Worm (Caenorhabditis elegans) whole organism, L1 larva: ENCODE measurements around the gene pgp-13.
A peak's percentile ranks its signal among the peaks of the same experiment; 100 is the strongest.

Experiments
- C04F5.9 ChIP-seq: sonication (generic microtip); optimal IDR thresholded peaks from 2 replicates; lab custom pipeline; 2016; ENCODE audit warnings: missing genetic modification characterization, missing compliant biosample characterization
- C16A3.4 ChIP-seq: fragments of 150-350 bp; optimal IDR thresholded peaks from 2 replicates; lab custom pipeline; 2014; ENCODE audit warnings: missing biosample characterization, missing genetic modification characterization
- C34B4.2 ChIP-seq: sonication (generic microtip); optimal IDR thresholded peaks from 2 replicates; lab custom pipeline; 2017; ENCODE audit warnings: mild to moderate bottlenecking, missing genetic modification characterization, missing compliant biosample characterization
- Y116A8C.19 ChIP-seq: sonication (generic microtip); optimal IDR thresholded peaks from 2 replicates; lab custom pipeline; 2016; ENCODE audit warnings: missing compliant biosample characterization, missing genetic modification characterization, borderline replicate concordance
- alr-1 ChIP-seq: fragments of 200-800 bp; sonication (Bioruptor generic); optimal IDR thresholded peaks from 2 replicates; lab custom pipeline; 2018; ENCODE audit warnings: borderline replicate concordance, mild to moderate bottlenecking, missing genetic modification characterization, missing compliant biosample characterization
- aly-2 ChIP-seq: fragments of 150-350 bp; optimal IDR thresholded peaks from 2 replicates; lab custom pipeline; 2014; ENCODE audit warnings: missing biosample characterization, missing genetic modification characterization
- blmp-1 ChIP-seq: fragments of 150-350 bp; optimal IDR thresholded peaks from 2 replicates; lab custom pipeline; 2014; ENCODE audit warnings: missing biosample characterization, missing genetic modification characterization
- ceh-82 ChIP-seq, 3 experiments: fragments of 150-350 bp in 1 of 3; sonication (generic microtip) in 2 of 3; optimal IDR thresholded peaks; 2 replicates each; lab custom pipeline; 2014 to 2017; ENCODE audit warnings: missing biosample characterization in 3 of 3, missing genetic modification characterization in 3 of 3
- ceh-90 ChIP-seq: sonication (generic microtip); optimal IDR thresholded peaks from 2 replicates; lab custom pipeline; 2016; ENCODE audit warnings: missing genetic modification characterization, missing compliant biosample characterization
- ces-1 ChIP-seq: fragments of 150-350 bp; optimal IDR thresholded peaks from 2 replicates; lab custom pipeline; 2014; ENCODE audit warnings: missing biosample characterization, missing genetic modification reagents, missing genetic modification characterization
- dpl-1 ChIP-seq, 3 experiments: fragments of 150-350 bp in 2 of 3; sonication (generic microtip) in 1 of 3; optimal IDR thresholded peaks; 2 replicates each; lab custom pipeline; 2014 to 2017; ENCODE audit warnings: missing biosample characterization in 3 of 3, missing genetic modification characterization in 3 of 3, missing genetic modification reagents in 3 of 3
- dsc-1 ChIP-seq: sonication (generic microtip); optimal IDR thresholded peaks from 2 replicates; lab custom pipeline; 2016; ENCODE audit warnings: mild to moderate bottlenecking, missing genetic modification characterization, missing compliant biosample characterization
- egl-13 ChIP-seq: sonication (generic microtip); optimal IDR thresholded peaks from 2 replicates; lab custom pipeline; 2016; ENCODE audit warnings: missing genotype, missing genetic modification reagents, missing genetic modification characterization, missing compliant biosample characterization
- elt-3 ChIP-seq, 6 experiments: fragments of 150-350 bp in 1 of 6; sonication (generic microtip); optimal IDR thresholded peaks; 2 replicates each; lab custom pipeline; 2017 to 2018; ENCODE audit warnings: missing biosample characterization in 6 of 6, missing genetic modification characterization in 6 of 6, inconsistent platforms in 1 of 6
- fkh-10 ChIP-seq: sonication (generic microtip); optimal IDR thresholded peaks from 2 replicates; lab custom pipeline; 2017; ENCODE audit warnings: missing biosample characterization, missing genetic modification reagents, missing genetic modification characterization
- fkh-4 ChIP-seq: sonication (generic microtip); optimal IDR thresholded peaks from 2 replicates; lab custom pipeline; 2016; ENCODE audit warnings: missing compliant biosample characterization, missing genetic modification characterization, borderline replicate concordance
- hlh-17 ChIP-seq: fragments of 200-800 bp; sonication (Bioruptor generic); optimal IDR thresholded peaks from 2 replicates; lab custom pipeline; 2018; ENCODE audit warnings: missing genetic modification characterization, mild to moderate bottlenecking, missing compliant biosample characterization, moderate library complexity, borderline replicate concordance
- lin-15B ChIP-seq: fragments of 150-350 bp; sonication (generic microtip); optimal IDR thresholded peaks from 3 replicates; lab custom pipeline; 2014; ENCODE audit warnings: missing biosample characterization, missing genetic modification characterization
- lir-3 ChIP-seq: sonication (generic microtip); optimal IDR thresholded peaks from 2 replicates; lab custom pipeline; 2016; ENCODE audit warnings: mild to moderate bottlenecking, missing genetic modification characterization, moderate library complexity, missing compliant biosample characterization; ENCODE audit not compliant: poor library complexity
- lsy-2 ChIP-seq, 2 experiments: fragments of 150-350 bp; optimal IDR thresholded peaks; 2 replicates each; lab custom pipeline; 2014; ENCODE audit warnings: missing biosample characterization in 2 of 2, missing genetic modification characterization in 2 of 2
- nhr-20 ChIP-seq: sonication (generic microtip); optimal IDR thresholded peaks from 2 replicates; lab custom pipeline; 2016; ENCODE audit warnings: mild to moderate bottlenecking, missing genetic modification characterization, missing compliant biosample characterization
- nhr-47 ChIP-seq: sonication (generic microtip); optimal IDR thresholded peaks from 2 replicates; lab custom pipeline; 2016; ENCODE audit warnings: mild to moderate bottlenecking, missing genetic modification characterization, moderate library complexity, missing compliant biosample characterization
- nhr-84 ChIP-seq: sonication (generic microtip); optimal IDR thresholded peaks from 2 replicates; lab custom pipeline; 2017; ENCODE audit warnings: missing biosample characterization, missing genetic modification characterization
- nhr-85 ChIP-seq: sonication (generic microtip); peaks from one replicate; lab custom pipeline; 2016; ENCODE audit warnings: missing genetic modification characterization, inconsistent platforms, missing compliant biosample characterization
- nhr-90 ChIP-seq: sonication (generic microtip); optimal IDR thresholded peaks from 2 replicates; lab custom pipeline; 2016; ENCODE audit warnings: mild to moderate bottlenecking, missing genetic modification characterization, missing compliant biosample characterization; ENCODE audit not compliant: poor library complexity
- pax-3 ChIP-seq: fragments of 200-800 bp; sonication (Bioruptor generic); optimal IDR thresholded peaks from 2 replicates; lab custom pipeline; 2018; ENCODE audit warnings: mild to moderate bottlenecking, missing genetic modification characterization, moderate library complexity, missing compliant biosample characterization
- rnt-1 ChIP-seq: sonication (generic microtip); optimal IDR thresholded peaks from 2 replicates; lab custom pipeline; 2016; ENCODE audit warnings: mild to moderate bottlenecking, missing genetic modification characterization, moderate library complexity, missing compliant biosample characterization
- skn-1 ChIP-seq: fragments of 150-350 bp; optimal IDR thresholded peaks from 2 replicates; lab custom pipeline; 2014; ENCODE audit warnings: missing biosample characterization, missing genetic modification characterization
- snu-23 ChIP-seq: sonication (generic microtip); optimal IDR thresholded peaks from 2 replicates; lab custom pipeline; 2016; ENCODE audit warnings: missing genetic modification characterization, missing compliant biosample characterization
- sptf-1 ChIP-seq: fragments of 150-350 bp; optimal IDR thresholded peaks from 2 replicates; lab custom pipeline; 2014; ENCODE audit warnings: missing biosample characterization, missing genetic modification characterization
- sup-37 ChIP-seq: fragments of 200-800 bp; sonication (Bioruptor generic); optimal IDR thresholded peaks from 2 replicates; lab custom pipeline; 2018; ENCODE audit warnings: mild to moderate bottlenecking, missing genetic modification characterization, missing compliant biosample characterization
- tbx-2 ChIP-seq: sonication (generic microtip); optimal IDR thresholded peaks from 2 replicates; lab custom pipeline; 2016; ENCODE audit warnings: missing genetic modification characterization, missing compliant biosample characterization
- tlp-1 ChIP-seq: fragments of 150-350 bp; optimal IDR thresholded peaks from 2 replicates; lab custom pipeline; 2014; ENCODE audit warnings: missing biosample characterization, missing genetic modification characterization
- unc-86 ChIP-seq: sonication (generic microtip); optimal IDR thresholded peaks from 2 replicates; lab custom pipeline; 2016; ENCODE audit warnings: missing genetic modification characterization, missing compliant biosample characterization
- unc-98 ChIP-seq: fragments of 200-800 bp; sonication (Bioruptor generic); IDR thresholded peaks from 2 replicates; pipeline ENCODE4 v1.3.6; 2022; ENCODE audit warnings: missing genetic modification characterization, missing compliant biosample characterization
- zip-4 ChIP-seq: fragments of 200-800 bp; sonication (Bioruptor generic); optimal IDR thresholded peaks from 2 replicates; lab custom pipeline; 2018; ENCODE audit warnings: mild to moderate bottlenecking, missing genetic modification characterization, moderate library complexity, missing compliant biosample characterization

pgp-13 gene

DNA sequence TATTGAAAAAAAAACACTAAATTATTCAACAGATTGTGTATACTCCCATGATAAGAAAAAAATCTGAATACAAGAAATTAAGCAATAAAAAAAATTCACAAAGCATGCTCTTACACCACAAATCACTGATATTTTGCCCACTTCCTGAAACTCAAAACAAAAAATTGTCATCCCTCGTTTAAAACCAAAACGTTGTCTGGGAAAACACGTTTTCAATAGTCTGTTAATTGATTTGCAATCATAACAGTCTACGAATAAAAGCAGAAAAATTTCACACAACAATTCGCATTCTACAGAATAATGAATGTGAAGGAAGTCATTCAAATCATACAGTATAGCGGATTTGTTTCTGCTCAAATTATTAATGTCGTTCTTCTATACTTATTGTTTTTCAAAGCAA is 49.1 kb downstream of the pgp-13 start, which contains the start of gene str-124:
Gene str-124, plus strand, starts transcription at position 301 of the 400 bp plus-strand sequence.
- TF ChIP-seq nhr-47 (tag; lab: Kevin White, UChicago) (no peak), blmp-1 (no peak), elt-3 (tag; optimal IDR thresholded peaks at IDR 0.05; lab: Kevin White, UChicago) (no peak), tlp-1 (tag; lab: Kevin White, UChicago) (no peak), lir-3 (tag; lab: Kevin White, UChicago) (no peak), dsc-1 (tag; lab: Kevin White, UChicago) (no peak), alr-1 (tag; lab: Kevin White, UChicago) (no peak), ces-1 (GFP tag; lab: Kevin White, UChicago) (no peak), C04F5.9 (tag; lab: Kevin White, UChicago) (no peak)

DNA sequence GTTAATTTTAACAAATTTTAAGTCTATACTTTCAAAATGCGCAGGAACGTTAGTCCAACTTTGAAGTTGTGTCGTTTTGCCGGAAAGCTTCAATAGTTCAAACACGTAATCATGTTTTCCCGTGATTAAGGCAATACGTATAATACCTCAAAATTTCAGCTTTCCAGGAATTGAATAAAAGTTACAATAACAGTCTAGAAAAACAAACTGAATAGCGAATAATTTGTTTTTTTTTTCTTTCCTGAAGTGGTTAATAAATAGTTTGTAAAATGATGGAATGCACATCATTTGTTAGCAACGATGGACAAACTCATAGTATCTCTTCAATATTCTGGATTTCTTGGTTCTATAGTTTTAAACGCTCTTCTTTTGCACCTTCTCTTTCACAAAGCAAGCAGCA is 51.5 kb downstream of the pgp-13 start, which contains the start of gene str-123:
Gene str-123, plus strand, starts transcription at position 301 of the 400 bp plus-strand sequence.
- no peak for TF ChIP-seq skn-1 (tag; lab: Kevin White, UChicago)
- TF ChIP-seq egl-13 (tag; lab: Kevin White, UChicago): no peak
- no peak for TF ChIP-seq nhr-20 (tag; lab: Kevin White, UChicago)
- no peak for TF ChIP-seq elt-3 (tag; optimal IDR thresholded peaks at IDR 0.05; lab: Kevin White, UChicago)
- TF ChIP-seq ceh-82 (tag; optimal IDR thresholded peaks at IDR 0.05; lab: Kevin White, UChicago): no peak
- no peak for TF ChIP-seq lsy-2 (tag; optimal IDR thresholded peaks at IDR 0.05; lab: Kevin White, UChicago)
- no peak for TF ChIP-seq pax-3 (tag; lab: Kevin White, UChicago)
- TF ChIP-seq nhr-84 (tag; lab: Kevin White, UChicago): no peak
- no peak for TF ChIP-seq fkh-4 (tag; lab: Kevin White, UChicago)
- no peak for TF ChIP-seq rnt-1
- TF ChIP-seq hlh-17 (GFP tag; lab: Kevin White, UChicago): no peak
- no peak for TF ChIP-seq unc-98 (GFP tag; lab: Robert Waterston, UW)
- no peak for TF ChIP-seq lin-15B
- TF ChIP-seq ceh-90 (tag; lab: Kevin White, UChicago): no peak
- TF ChIP-seq snu-23 (GFP tag; lab: Kevin White, UChicago): no peak
- no peak for TF ChIP-seq tbx-2 (tag; lab: Kevin White, UChicago)
- no peak for TF ChIP-seq sptf-1 (tag; lab: Kevin White, UChicago)

ce11 chrX:12792554-12792953 is 54.0 kb downstream of the pgp-13 start, which contains the start of gene abf-5:
Gene abf-5, plus strand, starts transcription at chrX:12792854.
- TF ChIP-seq unc-86: no peak
- TF ChIP-seq dpl-1 (GFP tag; optimal IDR thresholded peaks at IDR 0.05; lab: Kevin White, UChicago): no peak
- no peak for TF ChIP-seq nhr-90 (tag; lab: Kevin White, UChicago)
- TF ChIP-seq C34B4.2 (tag; lab: Kevin White, UChicago): no peak
- no peak for TF ChIP-seq aly-2 (tag; lab: Kevin White, UChicago)
- no peak for TF ChIP-seq C16A3.4 (tag; lab: Kevin White, UChicago)
- no peak for TF ChIP-seq Y116A8C.19 (tag; lab: Kevin White, UChicago)
- TF ChIP-seq fkh-10 (GFP tag; lab: Kevin White, UChicago): no peak

DNA sequence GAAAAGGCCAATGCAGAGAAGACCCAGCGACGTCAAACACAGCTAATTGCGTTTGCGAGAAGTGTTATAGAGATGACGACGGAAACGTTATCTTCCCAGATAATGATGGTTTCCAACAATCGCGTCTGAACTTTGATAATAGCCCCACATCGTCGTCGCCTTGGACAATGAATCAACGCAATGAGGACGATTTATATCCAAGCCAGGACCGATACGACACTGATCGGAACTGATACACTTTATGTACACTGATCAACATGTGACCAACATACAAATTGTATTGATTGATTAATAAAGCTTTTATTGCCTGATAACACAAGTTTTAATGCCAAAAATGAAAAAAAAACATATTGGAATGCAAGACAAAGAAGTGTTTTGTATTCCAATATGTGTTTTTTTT is 54.5 kb downstream of the pgp-13 start:
- TF ChIP-seq sup-37 (GFP tag; lab: Kevin White, UChicago): no peak
- peak; percentile 17 for TF ChIP-seq blmp-1
- TF ChIP-seq zip-4 (GFP tag; lab: Kevin White, UChicago): no peak
- TF ChIP-seq hlh-17 (GFP tag; lab: Kevin White, UChicago): no peak
- peak in 1 of 6 experiments; percentile 58 for TF ChIP-seq elt-3 (tag; optimal IDR thresholded peaks at IDR 0.05; lab: Kevin White, UChicago)
- TF ChIP-seq nhr-85 (tag; lab: Kevin White, UChicago): peak; percentile 48
- TF ChIP-seq egl-13 (tag; lab: Kevin White, UChicago): no peak
